Fruit fly (Drosophila melanogaster) whole organism, embryonic: ENCODE data around the gene Nagk.

Source experiments
- Adf1 ChIP-seq: fragments of 200-800 bp; sonication (Bioruptor generic); IDR thresholded peaks from 2 replicates; pipeline ENCODE4 v1.3.6; 2022; ENCODE audit warnings: missing biosample characterization, missing genetic modification characterization
- CG11093 ChIP-seq: fragments of 200-800 bp; sonication (Bioruptor generic); IDR thresholded peaks from 3 replicates; pipeline ENCODE4 v1.3.6; 2022; ENCODE audit warnings: missing biosample characterization, missing genetic modification characterization
- CG13624 ChIP-seq: fragments of 200-800 bp; sonication (Bioruptor generic); optimal IDR thresholded peaks from 2 replicates; lab custom pipeline; 2016; ENCODE audit warnings: missing biosample characterization, missing genetic modification characterization
- CG14667 ChIP-seq: fragments of 200-800 bp; sonication (Bioruptor generic); IDR thresholded peaks from 2 replicates; pipeline ENCODE4 v1.3.6; 2022; ENCODE audit warnings: missing biosample characterization, missing genetic modification characterization
- CG14965 ChIP-seq: fragments of 200-800 bp; sonication (Bioruptor generic); optimal IDR thresholded peaks from 2 replicates; lab custom pipeline; 2016; ENCODE audit warnings: missing biosample characterization, missing genetic modification characterization, borderline replicate concordance
- CG15479 ChIP-seq: fragments of 200-800 bp; sonication (Bioruptor generic); optimal IDR thresholded peaks from 3 replicates; lab custom pipeline; 2019; ENCODE audit warnings: missing biosample characterization, mild to moderate bottlenecking, missing genetic modification characterization, moderate library complexity
- CG16813 ChIP-seq: fragments of 200-800 bp; sonication (Bioruptor generic); IDR thresholded peaks from 3 replicates; pipeline ENCODE4 v1.3.6; 2022; ENCODE audit warnings: missing biosample characterization, missing genetic modification characterization; ENCODE audit not compliant: partially characterized antibody
- CG16815 ChIP-seq: fragments of 200-800 bp; sonication (Bioruptor generic); optimal IDR thresholded peaks from 3 replicates; lab custom pipeline; 2017; ENCODE audit warnings: missing biosample characterization, mild to moderate bottlenecking, missing genetic modification characterization
- CG17361 ChIP-seq: fragments of 200-800 bp; sonication (Bioruptor generic); IDR thresholded peaks from 3 replicates; pipeline ENCODE4 v1.3.6; 2022; ENCODE audit warnings: missing biosample characterization, missing genetic modification characterization
- CG17385 ChIP-seq: fragments of 200-800 bp; sonication (Bioruptor generic); optimal IDR thresholded peaks from 3 replicates; lab custom pipeline; 2018; ENCODE audit warnings: missing biosample characterization, mild to moderate bottlenecking, missing genetic modification characterization
- CG30020 ChIP-seq: fragments of 200-800 bp; optimal IDR thresholded peaks from 2 replicates; lab custom pipeline; 2019; ENCODE audit warnings: missing biosample characterization, mild to moderate bottlenecking, missing genetic modification characterization, moderate library complexity
- CG6175 ChIP-seq: fragments of 200-800 bp; sonication (Bioruptor generic); IDR thresholded peaks from 3 replicates; pipeline ENCODE4 v1.3.6; 2022; ENCODE audit warnings: missing biosample characterization, missing genetic modification characterization
- CG7786 ChIP-seq: fragments of 200-800 bp; sonication (Bioruptor generic); optimal IDR thresholded peaks from 2 replicates; lab custom pipeline; 2016; ENCODE audit warnings: missing biosample characterization, missing genetic modification characterization
- CG7928 ChIP-seq: fragments of 200-800 bp; sonication (Bioruptor generic); optimal IDR thresholded peaks from 2 replicates; lab custom pipeline; 2017; ENCODE audit warnings: missing biosample characterization, mild to moderate bottlenecking, missing genetic modification characterization
- CG8359 ChIP-seq: fragments of 200-800 bp; sonication (Bioruptor generic); optimal IDR thresholded peaks from 2 replicates; lab custom pipeline; 2017; ENCODE audit warnings: missing biosample characterization, mild to moderate bottlenecking, missing genetic modification characterization, borderline replicate concordance
- Chrac-16 ChIP-seq: fragments of 200-800 bp; sonication (Bioruptor generic); optimal IDR thresholded peaks from 3 replicates; lab custom pipeline; 2016; ENCODE audit warnings: missing biosample characterization, missing genetic modification characterization
- D19A ChIP-seq: fragments of 200-800 bp; optimal IDR thresholded peaks from 3 replicates; lab custom pipeline; 2019; ENCODE audit warnings: missing biosample characterization, mild to moderate bottlenecking, missing genetic modification characterization, moderate library complexity
- Drgx ChIP-seq: fragments of 200-800 bp; sonication (Bioruptor generic); IDR thresholded peaks from 2 replicates; pipeline ENCODE4 v1.3.6; 2022; ENCODE audit warnings: missing biosample characterization, missing genetic modification characterization
- Ets97D ChIP-seq: fragments of 200-800 bp; sonication (Bioruptor generic); optimal IDR thresholded peaks from 3 replicates; lab custom pipeline; 2016; ENCODE audit warnings: missing biosample characterization, missing genetic modification characterization
- HLHmδ ChIP-seq: fragments of 200-800 bp; sonication (Bioruptor generic); optimal IDR thresholded peaks from 2 replicates; lab custom pipeline; 2018; ENCODE audit warnings: missing biosample characterization, mild to moderate bottlenecking, missing genetic modification characterization, moderate library complexity
- Hand ChIP-seq: fragments of 200-800 bp; sonication (Bioruptor generic); optimal IDR thresholded peaks from 2 replicates; lab custom pipeline; 2017; ENCODE audit warnings: mild to moderate bottlenecking, missing biosample characterization, missing genetic modification reagents, missing genetic modification characterization
- Hmr ChIP-seq: fragments of 200-800 bp; sonication (Bioruptor generic); optimal IDR thresholded peaks from 3 replicates; lab custom pipeline; 2017; ENCODE audit warnings: mild to moderate bottlenecking, missing biosample characterization, missing genetic modification reagents, missing genetic modification characterization
- Lhr ChIP-seq: fragments of 200-800 bp; sonication (Bioruptor generic); optimal IDR thresholded peaks from 3 replicates; lab custom pipeline; 2017; ENCODE audit warnings: mild to moderate bottlenecking, missing biosample characterization, missing genetic modification reagents, missing genetic modification characterization
- Myb ChIP-seq: fragments of 200-800 bp; sonication (Bioruptor generic); optimal IDR thresholded peaks from 2 replicates; lab custom pipeline; 2016; ENCODE audit warnings: missing biosample characterization, missing genetic modification characterization
- Nf-YB ChIP-seq: fragments of 200-800 bp; sonication (Bioruptor generic); optimal IDR thresholded peaks from 3 replicates; lab custom pipeline; 2019; ENCODE audit warnings: missing biosample characterization, mild to moderate bottlenecking, missing genetic modification characterization, moderate library complexity
- Optix ChIP-seq: fragments of 200-800 bp; sonication (Bioruptor generic); IDR thresholded peaks from 3 replicates; pipeline ENCODE4 v1.3.6; 2022; ENCODE audit warnings: missing biosample characterization, missing genetic modification characterization
- Trl ChIP-seq, 3 experiments: fragments of >200 bp in 2 of 3; fragments of 200-800 bp in 1 of 3; sonication (Bioruptor generic) in 1 of 3; optimal IDR thresholded peaks; 2 replicates in 1 of 3; 3 replicates in 2 of 3; lab custom pipeline; 2016 to 2017; ENCODE audit warnings: missing biosample characterization in 1 of 3, missing genetic modification characterization in 1 of 3
- Usf ChIP-seq: fragments of 200-800 bp; sonication (Bioruptor generic); optimal IDR thresholded peaks from 2 replicates; lab custom pipeline; 2017; ENCODE audit warnings: missing genotype, missing biosample characterization, missing genetic modification characterization
- YL-1 ChIP-seq: fragments of 200-800 bp; sonication (Bioruptor generic); optimal IDR thresholded peaks from 3 replicates; lab custom pipeline; 2017; ENCODE audit warnings: missing biosample characterization, mild to moderate bottlenecking, missing genetic modification characterization
- abd-A ChIP-seq: fragments of 200-800 bp; sonication (Bioruptor generic); optimal IDR thresholded peaks from 3 replicates; lab custom pipeline; 2019; ENCODE audit warnings: missing biosample characterization, mild to moderate bottlenecking, missing genetic modification characterization, moderate library complexity
- bsh ChIP-seq, 2 experiments: fragments of 200-800 bp; sonication (Bioruptor generic); optimal IDR thresholded peaks; 2 replicates each; lab custom pipeline; 2017 to 2018; ENCODE audit warnings: mild to moderate bottlenecking in 2 of 2, missing biosample characterization in 2 of 2, missing genetic modification characterization in 2 of 2, moderate library complexity in 1 of 2
- crc ChIP-seq: fragments of 200-800 bp; sonication (Bioruptor generic); optimal IDR thresholded peaks from 2 replicates; lab custom pipeline; 2016; ENCODE audit warnings: missing biosample characterization, missing genetic modification characterization
- fd3F ChIP-seq: fragments of 200-800 bp; sonication (Bioruptor generic); optimal IDR thresholded peaks from 2 replicates; lab custom pipeline; 2018; ENCODE audit warnings: missing biosample characterization, mild to moderate bottlenecking, missing genetic modification characterization, moderate library complexity
- grau ChIP-seq: fragments of 200-800 bp; optimal IDR thresholded peaks from 3 replicates; lab custom pipeline; 2019; ENCODE audit warnings: missing biosample characterization, mild to moderate bottlenecking, missing genetic modification characterization, moderate library complexity
- ham ChIP-seq: fragments of 200-800 bp; sonication (Bioruptor generic); IDR thresholded peaks from 2 replicates; pipeline ENCODE4 v1.3.6; 2022; ENCODE audit warnings: missing biosample characterization, missing genetic modification characterization
- ind ChIP-seq: fragments of 200-800 bp; sonication (Bioruptor generic); optimal IDR thresholded peaks from 3 replicates; lab custom pipeline; 2016; ENCODE audit warnings: missing biosample characterization, missing genetic modification characterization
- kay ChIP-seq: fragments of 200-800 bp; sonication (Bioruptor generic); optimal IDR thresholded peaks from 2 replicates; lab custom pipeline; 2016; ENCODE audit warnings: missing biosample characterization, missing genetic modification characterization
- klu ChIP-seq: fragments of 200-800 bp; sonication (Bioruptor generic); IDR thresholded peaks from 2 replicates; pipeline ENCODE4 v1.3.6; 2022; ENCODE audit warnings: missing biosample characterization, missing genetic modification characterization
- lmd ChIP-seq: fragments of 200-800 bp; sonication (Bioruptor generic); IDR thresholded peaks from 2 replicates; pipeline ENCODE4 v1.3.6; 2022; ENCODE audit warnings: missing biosample characterization, missing genetic modification characterization
- pnt ChIP-seq: fragments of 200-800 bp; sonication (Bioruptor generic); optimal IDR thresholded peaks from 3 replicates; lab custom pipeline; 2016; ENCODE audit warnings: missing biosample characterization, missing genetic modification characterization
- pum ChIP-seq: fragments of 200-800 bp; sonication (Bioruptor generic); optimal IDR thresholded peaks from 2 replicates; lab custom pipeline; 2016; ENCODE audit warnings: missing biosample characterization, missing genetic modification characterization
- sim ChIP-seq: fragments of 200-800 bp; sonication (Bioruptor generic); IDR thresholded peaks from 2 replicates; pipeline ENCODE4 v1.3.6; 2022; ENCODE audit warnings: missing biosample characterization, missing genetic modification characterization
- slbo ChIP-seq: fragments of 200-800 bp; sonication (Bioruptor generic); IDR thresholded peaks from 2 replicates; pipeline ENCODE4 v1.3.6; 2022; ENCODE audit warnings: missing biosample characterization, missing genetic modification characterization
- so ChIP-seq: fragments of 200-800 bp; sonication (Bioruptor generic); IDR thresholded peaks from 3 replicates; pipeline ENCODE4 v1.3.6; 2022; ENCODE audit warnings: missing biosample characterization, missing genetic modification characterization
- tin ChIP-seq: fragments of 200-800 bp; sonication (Bioruptor generic); optimal IDR thresholded peaks from 3 replicates; lab custom pipeline; 2016; ENCODE audit warnings: missing biosample characterization, missing genetic modification characterization
- trh ChIP-seq: fragments of 200-800 bp; sonication (Bioruptor generic); optimal IDR thresholded peaks from 2 replicates; lab custom pipeline; 2016; ENCODE audit warnings: missing biosample characterization, missing genetic modification characterization
- tx ChIP-seq: fragments of 200-800 bp; sonication (Bioruptor generic); optimal IDR thresholded peaks from 2 replicates; lab custom pipeline; 2016; ENCODE audit warnings: missing biosample characterization, missing genetic modification characterization
- zfh1 ChIP-seq: fragments of 200-800 bp; sonication (Bioruptor generic); IDR thresholded peaks from 3 replicates; pipeline ENCODE4 v1.3.6; 2022; ENCODE audit warnings: missing biosample characterization, missing genetic modification characterization
- zfh2 ChIP-seq: fragments of 200-800 bp; sonication (Bioruptor generic); optimal IDR thresholded peaks from 2 replicates; lab custom pipeline; 2016; ENCODE audit warnings: missing biosample characterization, missing genetic modification characterization

The Nagk gene

DNA sequence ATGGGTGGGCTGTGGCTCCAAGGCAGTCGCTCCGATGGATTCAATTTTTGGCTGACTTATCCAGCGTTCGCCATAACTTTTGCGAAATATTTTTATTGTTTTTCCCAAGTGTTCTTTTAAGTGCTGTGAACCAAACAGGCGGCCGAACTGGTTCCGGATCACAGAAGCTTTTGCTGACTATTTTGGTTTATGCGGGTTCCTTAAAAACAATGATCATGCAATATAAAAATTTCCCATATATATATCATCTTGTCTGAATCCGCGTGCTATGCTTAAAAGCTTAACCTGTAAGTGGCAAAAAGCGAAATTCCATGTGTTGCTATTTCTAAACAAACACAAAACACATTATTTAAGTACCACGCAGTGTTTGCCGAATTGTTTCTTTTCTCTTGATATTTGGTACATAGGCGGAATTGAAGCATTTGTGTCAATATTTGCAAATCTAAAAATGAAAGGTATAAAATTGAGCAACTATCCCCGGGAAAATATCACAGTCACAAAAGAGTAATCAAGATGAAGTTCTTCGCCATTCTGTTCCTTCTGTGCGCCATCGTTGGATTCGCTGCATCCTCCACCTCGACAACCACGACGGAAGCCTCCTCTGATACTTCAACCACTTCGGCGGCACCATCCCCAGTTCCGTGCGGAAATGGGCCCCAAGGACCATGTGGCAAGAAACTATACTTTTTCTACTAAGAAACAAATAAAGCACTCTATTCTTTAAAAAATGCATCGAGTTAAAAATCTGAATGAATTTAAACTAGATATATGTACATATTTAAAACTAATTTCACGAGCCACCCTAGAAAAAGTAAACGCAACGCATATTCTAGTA lies 22.9 kb downstream of the Nagk start, which contains the start of the genes CG6276 and CG44040 (continued):
- TF ChIP-seq tx (GFP tag; lab: Kevin White, UChicago) (peak; percentile 52), Trl (optimal IDR thresholded peaks at IDR 0.05; lab: Kevin White, UChicago) (no peak), Trl (GFP tag; optimal IDR thresholded peaks at IDR 0.05; lab: Kevin White, UChicago) (no peak), abd-A (tag; lab: Kevin White, UChicago) (no peak), Nf-YB (no peak), grau (tag; lab: Kevin White, UChicago) (peak; percentile 54), Optix (GFP tag; lab: Robert Waterston, UW) (0 out of 3 replicates have a peak, but pooled peaks have one; percentile 27), CG17385 (GFP tag; lab: Kevin White, UChicago) (no peak), Myb (GFP tag; lab: Kevin White, UChicago) (no peak), ham (GFP tag; lab: Robert Waterston, UW) (no peak), slbo (GFP tag; lab: Robert Waterston, UW) (peak; percentile 59), CG7786 (GFP tag; lab: Kevin White, UChicago) (peak; percentile 34), pum (peak; percentile 33), CG30020 (peak; percentile 14), Hand (GFP tag; lab: Kevin White, UChicago) (peak; percentile 57), lmd (GFP tag; lab: Robert Waterston, UW) (peak; percentile 32; the same call in 1 of the 2 replicates), CG8359 (GFP tag; lab: Kevin White, UChicago) (no peak), klu (GFP tag; lab: Robert Waterston, UW) (0 out of 2 replicates have a peak, but pooled peaks have one; percentile 14), Drgx (GFP tag; lab: Robert Waterston, UW) (peak; percentile 64), CG7928 (no peak), Lhr (no peak), CG15479 (GFP tag; lab: Kevin White, UChicago) (no peak), CG16813 (GFP tag; lab: Robert Waterston, UW) (no peak), CG11093 (GFP tag; lab: Robert Waterston, UW) (no peak), so (no peak), kay (GFP tag; lab: Kevin White, UChicago) (no peak), CG16815 (GFP tag; lab: Kevin White, UChicago) (no peak), D19A (tag; lab: Kevin White, UChicago) (peak; percentile 22), sim (GFP tag; lab: Robert Waterston, UW) (no peak), CG17361 (peak; percentile 67), CG14667 (no peak), Hmr (GFP tag; lab: Kevin White, UChicago) (peak; percentile 64), zfh1 (GFP tag; lab: Robert Waterston, UW) (no peak), Adf1 (GFP tag; lab: Robert Waterston, UW) (0 out of 2 replicates have a peak, but pooled peaks have one; percentile 23), zfh2 (GFP tag; lab: Kevin White, UChicago) (peak; percentile 55), CG6175 (GFP tag; lab: Robert Waterston, UW) (no peak), trh (GFP tag; lab: Kevin White, UChicago) (no peak), pnt (no peak), Chrac-16 (GFP tag; lab: Kevin White, UChicago) (no peak), tin (GFP tag; lab: Kevin White, UChicago) (no peak), Usf (peak; percentile 11), crc (peak; percentile 22), bsh (GFP tag; optimal IDR thresholded peaks at IDR 0.05; lab: Kevin White, UChicago) (peak in 1 of 2 experiments; percentile 58), Ets97D (GFP tag; lab: Kevin White, UChicago) (peak; percentile 28), fd3F (GFP tag; lab: Kevin White, UChicago) (peak; percentile 5), CG14965 (GFP tag; lab: Kevin White, UChicago) (no peak), CG13624 (GFP tag; lab: Kevin White, UChicago) (peak; percentile 73), ind (GFP tag; lab: Kevin White, UChicago) (peak; percentile 29), YL-1 (GFP tag; lab: Kevin White, UChicago) (peak; percentile 6), HLHmδ (no peak)
